Worm (Caenorhabditis elegans) whole organism, L4/young adult: ENCODE results near the gene F11D11.21.

Experiments used
- dao-5 ChIP-seq: sonication (generic microtip); optimal IDR thresholded peaks from 2 replicates; lab custom pipeline; 2016; ENCODE audit warnings: missing genotype, missing genetic modification characterization, moderate library complexity, missing compliant biosample characterization
- him-1 ChIP-seq: sonication (generic microtip); optimal IDR thresholded peaks from 2 replicates; lab custom pipeline; 2016; ENCODE audit warnings: missing genotype, missing genetic modification reagents, missing genetic modification characterization, missing compliant biosample characterization

DNA sequence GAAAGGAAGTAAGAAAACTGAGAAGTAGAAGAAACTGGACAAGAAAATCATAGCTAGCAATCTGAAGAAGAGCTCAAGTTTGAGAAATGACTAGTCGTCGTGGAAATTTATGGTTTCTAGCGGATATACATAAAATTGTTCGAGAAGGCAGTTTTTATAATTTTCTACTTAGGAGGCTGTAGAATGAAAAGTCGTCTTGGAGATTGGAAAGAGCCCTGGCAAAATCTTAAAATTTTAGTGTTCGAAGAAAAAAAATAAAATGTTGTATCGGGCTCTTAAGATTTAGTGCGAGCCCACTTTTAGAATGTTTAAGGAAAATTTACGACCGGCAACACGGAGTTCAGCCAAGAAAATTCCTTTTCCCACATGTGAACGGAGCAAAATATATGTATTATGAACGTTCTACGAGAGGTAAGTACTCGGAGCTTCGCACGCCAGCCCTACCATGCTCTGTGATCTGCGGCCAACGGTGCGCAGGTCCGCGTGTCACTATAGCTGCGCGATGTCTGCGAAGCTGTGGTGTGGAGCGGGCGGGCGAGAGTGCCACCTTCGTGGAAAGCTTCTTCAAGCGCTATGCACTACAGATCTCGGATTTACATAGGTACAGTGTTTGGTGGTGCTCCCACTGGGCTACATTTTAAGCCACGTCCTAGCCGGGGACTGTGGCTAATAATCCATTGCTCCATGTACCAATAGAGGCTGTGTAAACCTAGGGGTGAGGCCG is 3.2 kb downstream of the F11D11.21 start, which contains the start of gene clec-251:
- TF ChIP-seq him-1 (tag; lab: Kevin White, UChicago): no peak
- no peak for TF ChIP-seq dao-5 (tag; lab: Kevin White, UChicago)
